Worm (Caenorhabditis elegans) whole organism, early embryonic: ENCODE data around the gene C11H1.7.

Source experiments
- aly-1 ChIP-seq: sonication (generic microtip); optimal IDR thresholded peaks from 2 replicates; lab custom pipeline; 2016; ENCODE audit warnings: missing genetic modification characterization, missing compliant biosample characterization
- ama-1 ChIP-seq: fragments of 150-350 bp; optimal IDR thresholded peaks from 2 replicates; lab custom pipeline; 2014
- ceh-13 ChIP-seq: fragments of 200-800 bp; sonication (Bioruptor generic); optimal IDR thresholded peaks from 2 replicates; lab custom pipeline; 2018; ENCODE audit warnings: mild to moderate bottlenecking, missing genetic modification characterization, missing compliant biosample characterization
- ceh-36 ChIP-seq: sonication (generic microtip); optimal IDR thresholded peaks from 2 replicates; lab custom pipeline; 2016; ENCODE audit warnings: missing genetic modification characterization, inconsistent platforms, missing compliant biosample characterization
- ets-7 ChIP-seq: sonication (generic microtip); optimal IDR thresholded peaks from 2 replicates; lab custom pipeline; 2016; ENCODE audit warnings: missing genotype, missing genetic modification characterization, missing compliant biosample characterization
- hnd-1 ChIP-seq: sonication (generic microtip); optimal IDR thresholded peaks from 2 replicates; lab custom pipeline; 2016; ENCODE audit warnings: missing genetic modification characterization, missing compliant biosample characterization
- tbx-11 ChIP-seq: fragments of 200-800 bp; sonication (Bioruptor generic); IDR thresholded peaks from 2 replicates; pipeline ENCODE4 v1.3.6; 2022; ENCODE audit warnings: missing genetic modification characterization, missing compliant biosample characterization
- tbx-37 ChIP-seq: fragments of 200-800 bp; sonication (Bioruptor generic); conservative IDR thresholded peaks from 2 replicates; pipeline ENCODE4 v1.3.6; 2022; ENCODE audit warnings: missing genetic modification reagents, missing genetic modification characterization, missing compliant biosample characterization

DNA sequence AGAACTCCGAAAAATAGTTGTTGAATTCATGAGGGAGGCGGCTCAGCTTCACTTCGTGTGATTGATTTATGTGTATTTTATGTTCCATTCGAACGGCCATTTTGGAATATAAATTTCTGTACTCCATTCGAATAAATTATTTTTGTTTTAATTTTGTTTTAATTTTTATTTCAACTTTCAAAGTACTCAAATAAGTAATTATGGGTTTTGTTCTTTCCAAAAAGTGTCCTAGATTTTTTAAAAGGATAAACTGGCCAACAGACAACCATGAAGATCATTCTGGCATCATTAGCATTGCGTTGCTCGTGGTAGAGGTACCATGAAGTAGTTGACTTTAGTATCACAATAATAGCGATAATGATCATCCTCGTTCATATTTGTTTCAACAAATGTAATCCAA lies 631 bp upstream of the C11H1.7 start:
- TF ChIP-seq ama-1 (lab: Kevin White, UChicago) = no peak
- no peak for TF ChIP-seq aly-1 (tag; lab: Kevin White, UChicago)
- no peak for TF ChIP-seq tbx-11 (GFP tag; lab: Robert Waterston, UW)
- TF ChIP-seq tbx-37 (GFP tag; lab: Robert Waterston, UW) = no peak
- no peak for TF ChIP-seq hnd-1
- TF ChIP-seq ets-7 = no peak
- TF ChIP-seq ceh-36 = no peak
- TF ChIP-seq ceh-13 (GFP tag; lab: Kevin White, UChicago) = no peak
